Worm (Caenorhabditis elegans): ENCODE measurements around the gene K05F1.14.

- no peak for TF ChIP-seq flt-1 (GFP tag; IDR thresholded peaks at IDR 0.05)
- TF ChIP-seq med-1 (GFP tag; optimal IDR thresholded peaks at IDR 0.05; ENCODE audit: insufficient read depth) = no peak
- TF ChIP-seq ref-1 (GFP tag; conservative IDR thresholded peaks at IDR 0.05) = no peak
- TF ChIP-seq ztf-23 (GFP tag; IDR thresholded peaks at IDR 0.05) = no peak
These were observed 15.0 kb downstream of the K05F1.14 start for ce11 chrII:5777372-5777771.

All from whole organism, midembryonic.